Fruit fly (Drosophila melanogaster): ENCODE results near the gene MED6.

MED6 gene

dm6 chr3R:9813861-9814260 is 45.1 kb upstream of the MED6 start, which contains the start of gene eloF:
Gene eloF (plus strand): TSS chr3R:9814161.
- TF ChIP-seq CG8290 (GFP tag; optimal IDR thresholded peaks at IDR 0.05), result no peak
- no peak for TF ChIP-seq CG8290 (tag; optimal IDR thresholded peaks at IDR 0.05)
- TF ChIP-seq NC2α (GFP tag; optimal IDR thresholded peaks at IDR 0.05), result no peak
- TF ChIP-seq btn (GFP tag; optimal IDR thresholded peaks at IDR 0.05), result no peak
- no peak for TF ChIP-seq tgo (GFP tag; IDR thresholded peaks at IDR 0.05)

- TF ChIP-seq gce (GFP tag; IDR thresholded peaks at IDR 0.05) (no peak), Fer3 (tag; optimal IDR thresholded peaks at IDR 0.05) (no peak)
Observed at dm6 chr3R:9812447-9812846, 43.7 kb upstream of the MED6 start, which contains the start of gene CG8534. Gene CG8534 (plus strand): TSS chr3R:9812747.

dm6 chr3R:9808946-9809545 is 40.3 kb upstream of the MED6 start, which contains the start of gene FBXO11:
Gene FBXO11 (minus strand): TSS chr3R:9809368.
- TF ChIP-seq Hey (tag; optimal IDR thresholded peaks at IDR 0.05), result no peak
- TF ChIP-seq Hr51 (GFP tag; optimal IDR thresholded peaks at IDR 0.05), result no peak
- peak; percentile 76 for TF ChIP-seq Drgx (GFP tag; IDR thresholded peaks at IDR 0.05)
- TF ChIP-seq CG2202 (tag; optimal IDR thresholded peaks at IDR 0.05), result no peak
- TF ChIP-seq lov (optimal IDR thresholded peaks at IDR 0.05), result no peak
- no peak for TF ChIP-seq lov (GFP tag; IDR thresholded peaks at IDR 0.05)
- no peak for TF ChIP-seq p53 (GFP tag; optimal IDR thresholded peaks at IDR 0.05)
- TF ChIP-seq Neu2 (GFP tag; optimal IDR thresholded peaks at IDR 0.05; ENCODE audit: borderline replicate concordance), result no peak
- TF ChIP-seq HHEX (GFP tag; optimal IDR thresholded peaks at IDR 0.05), result no peak
- TF ChIP-seq CG3407 (GFP tag; optimal IDR thresholded peaks at IDR 0.05), result no peak
- TF ChIP-seq kni (GFP tag; optimal IDR thresholded peaks at IDR 0.05), result no peak
- no peak for TF ChIP-seq dati (GFP tag; IDR thresholded peaks at IDR 0.05)
- no peak for TF ChIP-seq tap (tag; optimal IDR thresholded peaks at IDR 0.05)
- TF ChIP-seq CG11085 (GFP tag; IDR thresholded peaks at IDR 0.05), result no peak
- no peak for TF ChIP-seq fd102C (GFP tag; optimal IDR thresholded peaks at IDR 0.05)
- TF ChIP-seq Max (GFP tag; optimal IDR thresholded peaks at IDR 0.05), result peak; percentile 29
- TF ChIP-seq Blimp-1 (GFP tag; optimal IDR thresholded peaks at IDR 0.05), result no peak
- peak; percentile 89 for TF ChIP-seq CG9797 (GFP tag; optimal IDR thresholded peaks at IDR 0.05)
- no peak for TF ChIP-seq Fer3 (tag; optimal IDR thresholded peaks at IDR 0.05)
- no peak for TF ChIP-seq croc (GFP tag; conservative IDR thresholded peaks at IDR 0.05)
- no peak for TF ChIP-seq gt (GFP tag; IDR thresholded peaks at IDR 0.05)
- no peak for TF ChIP-seq CG14965 (GFP tag; optimal IDR thresholded peaks at IDR 0.05; ENCODE audit: borderline replicate concordance)
- peak; percentile 88 for TF ChIP-seq pzg (GFP tag; optimal IDR thresholded peaks at IDR 0.05)
- TF ChIP-seq bbx (GFP tag; IDR thresholded peaks at IDR 0.05; ENCODE audit: partially characterized antibody), result peak; percentile 22; the same call in 1 of the 2 replicates
- no peak for TF ChIP-seq CG2712 (tag; optimal IDR thresholded peaks at IDR 0.05)
- no peak for TF ChIP-seq kay (GFP tag; optimal IDR thresholded peaks at IDR 0.05)
- TF ChIP-seq Stat92E (GFP tag; optimal IDR thresholded peaks at IDR 0.05), result peak in 1 of 3 experiments; percentile 83
- no peak for TF ChIP-seq CG17359 (tag; optimal IDR thresholded peaks at IDR 0.05)
- no peak for TF ChIP-seq CG11504 (tag; optimal IDR thresholded peaks at IDR 0.05)
- peak; percentile 40 for TF ChIP-seq CG15514 (GFP tag; optimal IDR thresholded peaks at IDR 0.05)
- TF ChIP-seq slp2 (GFP tag; optimal IDR thresholded peaks at IDR 0.05), result no peak
- TF ChIP-seq ara (GFP tag; IDR thresholded peaks at IDR 0.05), result no peak
- TF ChIP-seq CG10543 (GFP tag; optimal IDR thresholded peaks at IDR 0.05), result peak; percentile 2
- TF ChIP-seq Meics (GFP tag; optimal IDR thresholded peaks at IDR 0.05), result no peak
- TF ChIP-seq CG7745 (tag; optimal IDR thresholded peaks at IDR 0.05), result no peak
- TF ChIP-seq pum (GFP tag; optimal IDR thresholded peaks at IDR 0.05), result no peak
- TF ChIP-seq Jarid2 (GFP tag; optimal IDR thresholded peaks at IDR 0.05), result peak; percentile 20
- peak; percentile 58 for TF ChIP-seq CHES-1-like (GFP tag; optimal IDR thresholded peaks at IDR 0.05)
- TF ChIP-seq da (GFP tag; optimal IDR thresholded peaks at IDR 0.05), result no peak
- peak; percentile 100 for TF ChIP-seq psq (GFP tag; optimal IDR thresholded peaks at IDR 0.05)
- no peak for TF ChIP-seq Xrp1 (GFP tag; IDR thresholded peaks at IDR 0.05)
